Worm (Caenorhabditis elegans): ENCODE results near the gene Y7A5A.2.

- TF ChIP-seq scrt-1 (GFP tag; IDR thresholded peaks at IDR 0.05) (no peak), tra-4 (tag; optimal IDR thresholded peaks at IDR 0.05) (no peak), ama-1 (optimal IDR thresholded peaks at IDR 0.05) (no peak)
Observed at ce11 chrX:15786726-15787125, 14.2 kb upstream of the Y7A5A.2 start, which contains the start of gene Y7A5A.5.
